Worm (Caenorhabditis elegans) whole organism, L4/young adult: ENCODE measurements around the gene zhit-3.

Experiments
- W03F9.2 ChIP-seq: fragments of 150-350 bp; optimal IDR thresholded peaks from 2 replicates; lab custom pipeline; 2014; ENCODE audit warnings: missing biosample characterization, missing genetic modification characterization
- him-1 ChIP-seq: sonication (generic microtip); optimal IDR thresholded peaks from 2 replicates; lab custom pipeline; 2016; ENCODE audit warnings: missing genotype, missing genetic modification reagents, missing genetic modification characterization, missing compliant biosample characterization

- no peak for TF ChIP-seq him-1
- no peak for TF ChIP-seq W03F9.2
Observed at ce11 chrV:10249515-10249914, 37.6 kb upstream of the zhit-3 start.
